Worm (Caenorhabditis elegans): Measurements from ENCODE around the gene F25H9.7.

DNA sequence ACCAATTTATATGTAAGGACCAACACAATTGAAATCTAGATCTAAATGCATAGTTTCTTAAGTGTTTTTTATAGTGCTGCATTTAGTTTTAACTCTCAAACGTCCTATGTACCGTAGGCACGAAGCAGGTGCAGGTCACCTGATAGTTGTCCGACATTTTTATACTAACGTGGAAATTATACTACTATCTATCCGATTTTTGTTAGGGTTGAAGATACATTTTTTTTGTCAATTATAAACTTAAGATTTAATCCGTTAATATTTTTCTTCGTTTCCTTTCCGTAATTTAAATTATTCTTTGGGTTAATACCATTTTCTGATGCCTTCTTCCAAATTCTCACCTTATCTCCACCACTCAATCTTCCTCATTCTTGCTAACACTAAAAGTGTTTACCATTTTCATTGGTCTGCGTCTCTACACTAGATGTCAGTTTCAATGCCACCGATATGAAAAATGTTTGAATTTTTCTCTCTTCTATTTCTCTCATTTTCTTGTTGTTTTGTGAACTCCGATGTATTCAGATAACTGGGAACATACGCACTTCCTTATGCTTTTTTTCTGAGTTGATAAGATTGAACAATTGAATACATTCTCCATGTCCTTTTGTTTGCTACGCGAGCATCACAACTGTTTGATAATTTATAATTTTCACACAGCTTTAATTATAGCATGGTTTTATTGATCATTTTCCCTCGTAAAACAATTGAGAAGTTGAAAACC, 22.8 kb upstream of the F25H9.7 start, which contains the start of gene Y2H9A.4:
- TF ChIP-seq unc-39 (tag; optimal IDR thresholded peaks at IDR 0.05) (no peak), lin-13 (tag; optimal IDR thresholded peaks at IDR 0.05) (no peak), nhr-2 (tag; optimal IDR thresholded peaks at IDR 0.05) (no peak), zip-8 (tag; optimal IDR thresholded peaks at IDR 0.05) (no peak), unc-62 (GFP tag; optimal IDR thresholded peaks at IDR 0.05) (no peak), ces-1 (GFP tag; optimal IDR thresholded peaks at IDR 0.05) (no peak), drap-1 (GFP tag; optimal IDR thresholded peaks at IDR 0.05) (no peak), mls-2 (tag; optimal IDR thresholded peaks at IDR 0.05) (no peak), cnd-1 (tag; optimal IDR thresholded peaks at IDR 0.05) (no peak), ztf-11 (tag; optimal IDR thresholded peaks at IDR 0.05) (no peak), nhr-12 (tag; optimal IDR thresholded peaks at IDR 0.05) (no peak), snpc-4 (tag; optimal IDR thresholded peaks at IDR 0.05) (no peak), pha-4 (tag; optimal IDR thresholded peaks at IDR 0.05) (no peak)

All from whole organism, mixed stage, embryonic.